Worm (Caenorhabditis elegans) whole organism, L1 larva: Measurements from ENCODE around the gene F55G7.5.
"Not testable (repeated sequence)": the region's sequence is repeated elsewhere in the genome, so short reads cannot be mapped to it uniquely, and the experiment has no call there.

Experiments
- C04F5.9 ChIP-seq: sonication (generic microtip); optimal IDR thresholded peaks from 2 replicates; lab custom pipeline; 2016; ENCODE audit warnings: missing genetic modification characterization, missing compliant biosample characterization
- C16A3.4 ChIP-seq: fragments of 150-350 bp; optimal IDR thresholded peaks from 2 replicates; lab custom pipeline; 2014; ENCODE audit warnings: missing biosample characterization, missing genetic modification characterization
- aly-2 ChIP-seq: fragments of 150-350 bp; optimal IDR thresholded peaks from 2 replicates; lab custom pipeline; 2014; ENCODE audit warnings: missing biosample characterization, missing genetic modification characterization
- blmp-1 ChIP-seq: fragments of 150-350 bp; optimal IDR thresholded peaks from 2 replicates; lab custom pipeline; 2014; ENCODE audit warnings: missing biosample characterization, missing genetic modification characterization
- ceh-8 ChIP-seq: fragments of 200-800 bp; sonication (Bioruptor generic); optimal IDR thresholded peaks from 2 replicates; lab custom pipeline; 2018; ENCODE audit warnings: mild to moderate bottlenecking, missing genetic modification characterization, moderate library complexity, missing compliant biosample characterization
- ces-1 ChIP-seq: fragments of 150-350 bp; optimal IDR thresholded peaks from 2 replicates; lab custom pipeline; 2014; ENCODE audit warnings: missing biosample characterization, missing genetic modification reagents, missing genetic modification characterization
- dsc-1 ChIP-seq: sonication (generic microtip); optimal IDR thresholded peaks from 2 replicates; lab custom pipeline; 2016; ENCODE audit warnings: mild to moderate bottlenecking, missing genetic modification characterization, missing compliant biosample characterization
- efl-3 ChIP-seq: fragments of 200-800 bp; sonication (Bioruptor generic); optimal IDR thresholded peaks from 2 replicates; lab custom pipeline; 2018; ENCODE audit warnings: mild to moderate bottlenecking, missing genetic modification characterization, missing compliant biosample characterization
- elt-2 ChIP-seq: sonication (generic microtip); optimal IDR thresholded peaks from 2 replicates; lab custom pipeline; 2016; ENCODE audit warnings: missing genetic modification characterization, mild to moderate bottlenecking, inconsistent platforms, missing compliant biosample characterization, missing genetic modification reagents
- elt-3 ChIP-seq, 6 experiments: fragments of 150-350 bp in 1 of 6; sonication (generic microtip); optimal IDR thresholded peaks; 2 replicates each; lab custom pipeline; 2017 to 2018; ENCODE audit warnings: missing biosample characterization in 6 of 6, missing genetic modification characterization in 6 of 6, inconsistent platforms in 1 of 6
- fkh-4 ChIP-seq: sonication (generic microtip); optimal IDR thresholded peaks from 2 replicates; lab custom pipeline; 2016; ENCODE audit warnings: missing compliant biosample characterization, missing genetic modification characterization, borderline replicate concordance
- fos-1 ChIP-seq: fragments of 150-350 bp; optimal IDR thresholded peaks from 2 replicates; lab custom pipeline; 2014; ENCODE audit warnings: missing biosample characterization, missing genetic modification characterization
- grh-1 ChIP-seq: fragments of 200-800 bp; sonication (Bioruptor generic); IDR thresholded peaks from 2 replicates; pipeline ENCODE4 v1.3.6; 2022; ENCODE audit warnings: missing genetic modification reagents, missing genetic modification characterization, missing compliant biosample characterization
- hlh-17 ChIP-seq: fragments of 200-800 bp; sonication (Bioruptor generic); optimal IDR thresholded peaks from 2 replicates; lab custom pipeline; 2018; ENCODE audit warnings: missing genetic modification characterization, mild to moderate bottlenecking, missing compliant biosample characterization, moderate library complexity, borderline replicate concordance
- hlh-4 ChIP-seq: sonication (generic microtip); optimal IDR thresholded peaks from 2 replicates; lab custom pipeline; 2016; ENCODE audit warnings: mild to moderate bottlenecking, missing genetic modification characterization, missing compliant biosample characterization
- hpl-2 ChIP-seq: fragments of 150-350 bp; optimal IDR thresholded peaks from 2 replicates; lab custom pipeline; 2014; ENCODE audit warnings: missing biosample characterization, missing genetic modification reagents, missing genetic modification characterization
- jun-1 ChIP-seq: fragments of 150-350 bp; optimal IDR thresholded peaks from 2 replicates; lab custom pipeline; 2014; ENCODE audit warnings: missing biosample characterization, missing genetic modification reagents, missing genetic modification characterization
- lin-13 ChIP-seq: fragments of 150-350 bp; optimal IDR thresholded peaks from 2 replicates; lab custom pipeline; 2014; ENCODE audit warnings: missing biosample characterization, missing genetic modification reagents, missing genetic modification characterization
- lin-14 ChIP-seq: fragments of 200-800 bp; sonication (Bioruptor generic); optimal IDR thresholded peaks from 2 replicates; lab custom pipeline; 2018; ENCODE audit warnings: mild to moderate bottlenecking, missing genetic modification characterization, moderate library complexity, missing compliant biosample characterization
- lin-39 ChIP-seq: fragments of 150-350 bp; optimal IDR thresholded peaks from 2 replicates; lab custom pipeline; 2014; ENCODE audit warnings: missing biosample characterization, missing genetic modification reagents, missing genetic modification characterization
- lsy-2 ChIP-seq, 2 experiments: fragments of 150-350 bp; optimal IDR thresholded peaks; 2 replicates each; lab custom pipeline; 2014; ENCODE audit warnings: missing biosample characterization in 2 of 2, missing genetic modification characterization in 2 of 2
- mab-9 ChIP-seq: fragments of 200-800 bp; sonication (Bioruptor generic); IDR thresholded peaks from 2 replicates; pipeline ENCODE4 v1.3.6; 2022; ENCODE audit warnings: missing genetic modification reagents, missing genetic modification characterization, missing compliant biosample characterization
- mef-2 ChIP-seq: fragments of 150-350 bp; optimal IDR thresholded peaks from 2 replicates; lab custom pipeline; 2014; ENCODE audit warnings: missing biosample characterization, missing genetic modification characterization
- nhr-12 ChIP-seq: sonication (generic microtip); optimal IDR thresholded peaks from 2 replicates; lab custom pipeline; 2017; ENCODE audit warnings: missing biosample characterization, missing genetic modification characterization
- nhr-19 ChIP-seq: fragments of 200-800 bp; sonication (Bioruptor generic); conservative IDR thresholded peaks from 2 replicates; pipeline ENCODE4 v1.3.6; 2022; ENCODE audit warnings: missing genetic modification characterization, missing compliant biosample characterization
- nhr-28 ChIP-seq: fragments of 150-350 bp; optimal IDR thresholded peaks from 2 replicates; lab custom pipeline; 2014; ENCODE audit warnings: missing biosample characterization, missing genetic modification characterization
- nhr-47 ChIP-seq: sonication (generic microtip); optimal IDR thresholded peaks from 2 replicates; lab custom pipeline; 2016; ENCODE audit warnings: mild to moderate bottlenecking, missing genetic modification characterization, moderate library complexity, missing compliant biosample characterization
- nhr-77 ChIP-seq: fragments of 150-350 bp; optimal IDR thresholded peaks from 2 replicates; lab custom pipeline; 2014; ENCODE audit warnings: missing biosample characterization, missing genetic modification characterization
- nhr-85 ChIP-seq: sonication (generic microtip); peaks from one replicate; lab custom pipeline; 2016; ENCODE audit warnings: missing genetic modification characterization, inconsistent platforms, missing compliant biosample characterization
- nhr-90 ChIP-seq: sonication (generic microtip); optimal IDR thresholded peaks from 2 replicates; lab custom pipeline; 2016; ENCODE audit warnings: mild to moderate bottlenecking, missing genetic modification characterization, missing compliant biosample characterization; ENCODE audit not compliant: poor library complexity
- pax-3 ChIP-seq: fragments of 200-800 bp; sonication (Bioruptor generic); optimal IDR thresholded peaks from 2 replicates; lab custom pipeline; 2018; ENCODE audit warnings: mild to moderate bottlenecking, missing genetic modification characterization, moderate library complexity, missing compliant biosample characterization
- skn-1 ChIP-seq: fragments of 150-350 bp; optimal IDR thresholded peaks from 2 replicates; lab custom pipeline; 2014; ENCODE audit warnings: missing biosample characterization, missing genetic modification characterization
- snpc-4 ChIP-seq: fragments of 150-350 bp; optimal IDR thresholded peaks from 2 replicates; lab custom pipeline; 2014; ENCODE audit warnings: missing biosample characterization, missing genetic modification characterization
- tbx-2 ChIP-seq: sonication (generic microtip); optimal IDR thresholded peaks from 2 replicates; lab custom pipeline; 2016; ENCODE audit warnings: missing genetic modification characterization, missing compliant biosample characterization
- vab-15 ChIP-seq: sonication (generic microtip); optimal IDR thresholded peaks from 2 replicates; lab custom pipeline; 2017; ENCODE audit warnings: missing genotype, mild to moderate bottlenecking, missing genetic modification characterization, missing compliant biosample characterization

F55G7.5 gene

ce11 chrX:11962050-11962788, 23.5 kb upstream of the F55G7.5 start:
- TF ChIP-seq dsc-1 (tag; lab: Kevin White, UChicago) = no peak
- peak in 3 of 6 experiments; percentile 38 to 62 (median 60) for TF ChIP-seq elt-3 (tag; optimal IDR thresholded peaks at IDR 0.05; lab: Kevin White, UChicago)
- no peak for TF ChIP-seq snpc-4 (tag; lab: Kevin White, UChicago)
- peak; percentile 37 for TF ChIP-seq blmp-1
- no peak for TF ChIP-seq nhr-47 (tag; lab: Kevin White, UChicago)
- TF ChIP-seq tbx-2 = no peak
- TF ChIP-seq elt-2 (tag; lab: Kevin White, UChicago) = peak; percentile 81
- no peak for TF ChIP-seq mab-9 (GFP tag; lab: Robert Waterston, UW)
- peak; percentile 58 for TF ChIP-seq nhr-85 (tag; lab: Kevin White, UChicago)
- no peak for TF ChIP-seq grh-1 (GFP tag; lab: Robert Waterston, UW)
- TF ChIP-seq lin-13 (GFP tag; lab: Kevin White, UChicago) = no peak
- TF ChIP-seq aly-2 = no peak
- no peak for TF ChIP-seq nhr-19 (GFP tag; lab: Robert Waterston, UW)
- no peak for TF ChIP-seq lin-39

- not testable (repeated sequence) for TF ChIP-seq C16A3.4; C04F5.9 (tag; lab: Kevin White, UChicago); ces-1 (GFP tag; lab: Kevin White, UChicago)
These were observed 22.4 kb upstream of the F55G7.5 start, which contains the start of gene C49F5.13 for ce11 chrX:11961103-11961502. C49F5.13 (plus strand) TSS chrX:11961403.

- TF ChIP-seq elt-2 (tag; lab: Kevin White, UChicago) (peak; percentile 18), skn-1 (tag; lab: Kevin White, UChicago) (no peak)
These were observed 21.1 kb upstream of the F55G7.5 start, which contains the start of gene C49F5.8 for ce11 chrX:11959838-11960237. C49F5.8 (plus strand) TSS chrX:11960138.

- TF ChIP-seq jun-1 (tag; lab: Kevin White, UChicago) (no peak), nhr-28 (tag; lab: Kevin White, UChicago) (no peak), fkh-4 (no peak), C16A3.4 (no peak), C04F5.9 (tag; lab: Kevin White, UChicago) (no peak)
These were observed 18.5 kb upstream of the F55G7.5 start, which contains the start of gene T08D10.5 for ce11 chrX:11957246-11957645. T08D10.5 (plus strand) TSS chrX:11957546.

- no peak for TF ChIP-seq vab-15 (tag; lab: Kevin White, UChicago)
- TF ChIP-seq elt-2 (tag; lab: Kevin White, UChicago) = no peak
- no peak for TF ChIP-seq hlh-4 (tag; lab: Kevin White, UChicago)
- no peak for TF ChIP-seq efl-3
- no peak for TF ChIP-seq fkh-4
- TF ChIP-seq C04F5.9 (tag; lab: Kevin White, UChicago) = no peak
- TF ChIP-seq nhr-77 (tag; lab: Kevin White, UChicago) = no peak
- no peak for TF ChIP-seq nhr-12 (tag; lab: Kevin White, UChicago)
- TF ChIP-seq lin-14 (GFP tag; lab: Kevin White, UChicago) = no peak
- no peak for TF ChIP-seq aly-2
- no peak for TF ChIP-seq hlh-17 (GFP tag; lab: Kevin White, UChicago)
- TF ChIP-seq nhr-47 (tag; lab: Kevin White, UChicago) = no peak
- no peak for TF ChIP-seq lsy-2 (tag; optimal IDR thresholded peaks at IDR 0.05; lab: Kevin White, UChicago)
- TF ChIP-seq mef-2 = no peak
- TF ChIP-seq hpl-2 (GFP tag; lab: Kevin White, UChicago) = no peak
- TF ChIP-seq nhr-90 (tag; lab: Kevin White, UChicago) = no peak
- TF ChIP-seq pax-3 (tag; lab: Kevin White, UChicago) = no peak
- no peak for TF ChIP-seq fos-1
- no peak for TF ChIP-seq ceh-8 (GFP tag; lab: Kevin White, UChicago)
- TF ChIP-seq, all 84 proteins: peak for 0
These were observed 16.4 kb upstream of the F55G7.5 start, which contains the start of gene T08D10.3 for ce11 chrX:11955125-11955524. T08D10.3 (plus strand) TSS chrX:11955425.
